Worm (Caenorhabditis elegans) whole organism, L2 larva: ENCODE data around the gene Y57G11C.22.

Experiments
- C34F6.9 ChIP-seq: fragments of 150-350 bp; optimal IDR thresholded peaks from 2 replicates; lab custom pipeline; 2014; ENCODE audit warnings: missing biosample characterization, missing genetic modification characterization
- F13H6.1 ChIP-seq: sonication (generic microtip); optimal IDR thresholded peaks from 2 replicates; lab custom pipeline; 2016; ENCODE audit warnings: missing genetic modification characterization, missing compliant biosample characterization
- R02D3.7 ChIP-seq: fragments of 150-350 bp; optimal IDR thresholded peaks from 2 replicates; lab custom pipeline; 2014; ENCODE audit warnings: missing biosample characterization, missing genetic modification characterization
- ZK546.5 ChIP-seq: sonication (generic microtip); optimal IDR thresholded peaks from 2 replicates; lab custom pipeline; 2017; ENCODE audit warnings: missing biosample characterization, missing genetic modification characterization
- alr-1 ChIP-seq: fragments of 150-350 bp; optimal IDR thresholded peaks from 2 replicates; lab custom pipeline; 2014; ENCODE audit warnings: missing biosample characterization, missing genetic modification characterization
- aly-2 ChIP-seq: fragments of 150-350 bp; optimal IDR thresholded peaks from 2 replicates; lab custom pipeline; 2014; ENCODE audit warnings: missing biosample characterization, missing genetic modification characterization
- ama-1 ChIP-seq: fragments of 150-350 bp; optimal IDR thresholded peaks from 2 replicates; lab custom pipeline; 2018; ENCODE audit warnings: inconsistent platforms
- ceh-82 ChIP-seq: fragments of 150-350 bp; optimal IDR thresholded peaks from 2 replicates; lab custom pipeline; 2014; ENCODE audit warnings: missing biosample characterization, missing genetic modification characterization
- crh-2 ChIP-seq: sonication (generic microtip); optimal IDR thresholded peaks from 2 replicates; lab custom pipeline; 2017; ENCODE audit warnings: missing biosample characterization, missing genetic modification characterization
- dmd-4 ChIP-seq: sonication (generic microtip); optimal IDR thresholded peaks from 2 replicates; lab custom pipeline; 2017; ENCODE audit warnings: missing biosample characterization, missing genetic modification characterization
- egl-27 ChIP-seq: sonication (generic microtip); optimal IDR thresholded peaks from 3 replicates; lab custom pipeline; 2017; ENCODE audit warnings: missing biosample characterization, missing genetic modification reagents, missing genetic modification characterization
- elt-3 ChIP-seq: sonication (generic microtip); optimal IDR thresholded peaks from 2 replicates; lab custom pipeline; 2017; ENCODE audit warnings: missing biosample characterization, missing genetic modification characterization
- fos-1 ChIP-seq: fragments of 150-350 bp; optimal IDR thresholded peaks from 2 replicates; lab custom pipeline; 2014; ENCODE audit warnings: missing biosample characterization, missing genetic modification characterization
- lin-11 ChIP-seq: fragments of 150-350 bp; sonication (generic microtip); optimal IDR thresholded peaks from 2 replicates; lab custom pipeline; 2014; ENCODE audit warnings: missing biosample characterization, missing genetic modification characterization, inconsistent platforms, mixed read lengths
- lin-13 ChIP-seq: fragments of 150-350 bp; optimal IDR thresholded peaks from 2 replicates; lab custom pipeline; 2014; ENCODE audit warnings: missing biosample characterization, missing genetic modification reagents, missing genetic modification characterization
- lin-39 ChIP-seq: fragments of 150-350 bp; optimal IDR thresholded peaks from 2 replicates; lab custom pipeline; 2014; ENCODE audit warnings: missing biosample characterization, missing genetic modification reagents, missing genetic modification characterization
- lsy-2 ChIP-seq, 2 experiments: fragments of 150-350 bp in 1 of 2; sonication (generic microtip) in 1 of 2; optimal IDR thresholded peaks; 2 replicates each; lab custom pipeline; 2014 to 2017; ENCODE audit warnings: missing biosample characterization in 2 of 2, missing genetic modification characterization in 2 of 2
- nhr-10 ChIP-seq: sonication (generic microtip); optimal IDR thresholded peaks from 2 replicates; lab custom pipeline; 2017; ENCODE audit warnings: missing biosample characterization, missing genetic modification characterization
- nhr-11 ChIP-seq: fragments of 150-350 bp; optimal IDR thresholded peaks from 2 replicates; lab custom pipeline; 2014; ENCODE audit warnings: missing biosample characterization, missing genetic modification characterization
- nhr-12 ChIP-seq: fragments of 150-350 bp; optimal IDR thresholded peaks from 2 replicates; lab custom pipeline; 2014; ENCODE audit warnings: missing biosample characterization, missing genetic modification characterization
- nhr-129 ChIP-seq: fragments of 150-350 bp; optimal IDR thresholded peaks from 2 replicates; lab custom pipeline; 2014; ENCODE audit warnings: missing biosample characterization, missing genetic modification characterization
- nhr-21 ChIP-seq: fragments of 150-350 bp; optimal IDR thresholded peaks from 2 replicates; lab custom pipeline; 2014; ENCODE audit warnings: missing biosample characterization, missing genetic modification characterization
- nhr-23 ChIP-seq: fragments of 150-350 bp; optimal IDR thresholded peaks from 2 replicates; lab custom pipeline; 2014; ENCODE audit warnings: missing biosample characterization, missing genetic modification reagents, missing genetic modification characterization
- nhr-237 ChIP-seq: fragments of 150-350 bp; optimal IDR thresholded peaks from 2 replicates; lab custom pipeline; 2014; ENCODE audit warnings: missing biosample characterization, missing genetic modification characterization
- nhr-25 ChIP-seq: fragments of 150-350 bp; sonication (generic microtip); optimal IDR thresholded peaks from 3 replicates; lab custom pipeline; 2014; ENCODE audit warnings: missing biosample characterization, missing genetic modification characterization
- nhr-77 ChIP-seq: fragments of 150-350 bp; optimal IDR thresholded peaks from 2 replicates; lab custom pipeline; 2014; ENCODE audit warnings: missing biosample characterization, missing genetic modification characterization
- peb-1 ChIP-seq: fragments of 150-350 bp; optimal IDR thresholded peaks from 2 replicates; lab custom pipeline; 2014; ENCODE audit warnings: missing biosample characterization, missing genetic modification characterization
- skn-1 ChIP-seq: sonication (generic microtip); optimal IDR thresholded peaks from 2 replicates; lab custom pipeline; 2017; ENCODE audit warnings: missing biosample characterization, missing genetic modification characterization
- sma-3 ChIP-seq: sonication (generic microtip); optimal IDR thresholded peaks from 2 replicates; lab custom pipeline; 2016; ENCODE audit warnings: missing genetic modification reagents, missing genetic modification characterization, missing compliant biosample characterization
- snpc-4 ChIP-seq: fragments of 150-350 bp; optimal IDR thresholded peaks from 2 replicates; lab custom pipeline; 2014; ENCODE audit warnings: missing biosample characterization, missing genetic modification characterization
- unc-39 ChIP-seq: fragments of 150-350 bp; optimal IDR thresholded peaks from 2 replicates; lab custom pipeline; 2014; ENCODE audit warnings: missing biosample characterization, missing genetic modification characterization
- zag-1 ChIP-seq: fragments of 150-350 bp; optimal IDR thresholded peaks from 2 replicates; lab custom pipeline; 2014; ENCODE audit warnings: missing biosample characterization, missing genetic modification characterization
- ztf-11 ChIP-seq: sonication (generic microtip); optimal IDR thresholded peaks from 2 replicates; lab custom pipeline; 2017; ENCODE audit warnings: missing biosample characterization, missing genetic modification characterization
- ztf-4 ChIP-seq: fragments of 150-350 bp; optimal IDR thresholded peaks from 2 replicates; lab custom pipeline; 2014; ENCODE audit warnings: missing biosample characterization, missing genetic modification characterization

Gene Y57G11C.22

DNA sequence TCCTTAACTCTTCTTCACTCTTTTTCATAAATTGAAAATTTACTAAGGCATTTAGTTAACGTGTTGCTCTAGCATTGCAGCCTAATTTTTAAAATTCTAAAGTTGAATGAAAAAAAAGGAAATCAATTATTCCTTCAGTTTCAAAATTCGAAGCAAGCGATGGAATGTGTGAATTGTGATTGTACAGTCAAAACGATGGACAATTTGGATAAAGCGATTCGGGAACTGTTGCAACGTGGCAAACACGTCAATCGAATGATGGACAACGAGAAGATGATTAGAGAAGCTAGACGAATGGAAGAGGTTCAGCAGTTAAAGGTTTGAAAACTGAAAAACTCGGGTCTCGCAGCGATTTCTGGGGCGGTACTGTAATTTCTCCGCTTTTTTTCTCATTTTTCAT, 37.8 kb upstream of the Y57G11C.22 start, which contains the start of gene Y57G11C.14:
TSS of gene Y57G11C.14 (plus strand) at position 126 of the 400 bp plus-strand sequence.
- TF ChIP-seq ztf-4 (tag; lab: Kevin White, UChicago) = no peak
- no peak for TF ChIP-seq ztf-11
- no peak for TF ChIP-seq unc-39 (tag; lab: Kevin White, UChicago)
- TF ChIP-seq sma-3 = no peak
- TF ChIP-seq egl-27 (tag; lab: Kevin White, UChicago) = no peak
- no peak for TF ChIP-seq elt-3 (tag; lab: Kevin White, UChicago)
- TF ChIP-seq alr-1 (tag; lab: Kevin White, UChicago) = no peak
- no peak for TF ChIP-seq nhr-11 (tag; lab: Kevin White, UChicago)
- TF ChIP-seq nhr-77 (tag; lab: Kevin White, UChicago) = no peak
- TF ChIP-seq lin-39 (tag; lab: Kevin White, UChicago) = no peak

- no peak for TF ChIP-seq nhr-237
Observed at ce11 chrIV:14800931-14801330, 36.1 kb upstream of the Y57G11C.22 start.

DNA sequence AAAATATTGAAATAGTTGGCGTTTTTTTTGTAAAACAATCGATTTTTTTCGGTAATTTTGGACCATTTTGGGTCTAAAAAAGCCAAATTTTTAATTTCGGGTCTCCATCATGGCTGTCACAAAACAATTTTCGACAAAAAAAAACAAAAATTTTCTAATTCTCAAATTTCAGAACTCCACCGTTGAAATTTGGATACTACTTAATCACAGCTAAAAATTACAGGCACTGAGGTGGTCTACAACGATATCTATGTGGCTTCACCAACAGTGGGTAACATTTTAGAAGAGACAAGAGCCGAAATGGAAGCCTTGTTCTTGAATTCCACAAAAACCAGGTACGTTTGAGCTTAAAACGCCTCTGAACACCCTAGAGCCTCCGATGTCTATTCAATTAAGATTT, 34.7 kb upstream of the Y57G11C.22 start, which contains the start of gene Y57G11C.1142:
TSS of gene Y57G11C.1142 (plus strand) at position 301 of the 400 bp plus-strand sequence.
- no peak for TF ChIP-seq R02D3.7 (tag; lab: Kevin White, UChicago)
- no peak for TF ChIP-seq lin-39 (tag; lab: Kevin White, UChicago)

DNA sequence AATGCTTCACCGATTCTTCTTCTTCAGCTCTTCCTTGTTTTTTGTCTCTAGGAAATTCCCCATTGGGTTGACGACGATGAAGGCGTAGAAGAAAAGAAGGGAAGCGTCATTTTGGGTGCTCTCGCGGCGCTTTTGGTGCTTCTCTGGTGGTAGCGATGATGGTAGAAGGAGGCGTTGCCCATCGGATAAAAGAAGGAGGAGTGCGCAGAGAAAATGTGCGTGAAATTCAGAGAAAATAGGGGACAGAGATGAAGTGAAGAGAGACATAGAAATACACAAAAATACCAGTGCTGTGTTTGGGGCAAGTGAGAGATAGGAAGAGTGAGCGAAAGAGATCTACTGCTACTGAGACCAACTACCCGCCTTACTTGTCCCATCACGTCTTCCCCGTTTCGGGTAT, 30.1 kb upstream of the Y57G11C.22 start, which contains the start of gene oig-5:
TSS of gene oig-5 (plus strand) at position 301 of the 400 bp plus-strand sequence.
- TF ChIP-seq peb-1 (no peak), aly-2 (tag; lab: Kevin White, UChicago) (no peak), elt-3 (tag; lab: Kevin White, UChicago) (no peak)

- no peak for TF ChIP-seq sma-3
- no peak for TF ChIP-seq peb-1
- TF ChIP-seq fos-1 (tag; lab: Kevin White, UChicago) = no peak
- no peak for TF ChIP-seq nhr-21 (tag; lab: Kevin White, UChicago)
- no peak for TF ChIP-seq ZK546.5 (tag; lab: Kevin White, UChicago)
- TF ChIP-seq lin-11 (tag; lab: Kevin White, UChicago) = no peak
- TF ChIP-seq nhr-23 (tag; lab: Kevin White, UChicago) = no peak
Observed at ce11 chrIV:14816288-14816687, 20.7 kb upstream of the Y57G11C.22 start, which contains the start of gene Y57G11C.46. TSS of gene Y57G11C.46 (minus strand) at chrIV:14816388.

ce11 chrIV:14822267-14822666, 14.7 kb upstream of the Y57G11C.22 start:
- TF ChIP-seq zag-1 (no peak), nhr-21 (tag; lab: Kevin White, UChicago) (peak; percentile 53), nhr-10 (tag; lab: Kevin White, UChicago) (no peak), F13H6.1 (tag; lab: Kevin White, UChicago) (no peak), crh-2 (tag; lab: Kevin White, UChicago) (peak; percentile 13), nhr-12 (tag; lab: Kevin White, UChicago) (no peak), ceh-82 (tag; lab: Kevin White, UChicago) (no peak), ama-1 (lab: Kevin White, UChicago) (peak; percentile 11), snpc-4 (tag; lab: Kevin White, UChicago) (no peak), C34F6.9 (tag; lab: Kevin White, UChicago) (no peak), lsy-2 (tag; optimal IDR thresholded peaks at IDR 0.05; lab: Kevin White, UChicago) (peak in 1 of 2 experiments; percentile 48), aly-2 (tag; lab: Kevin White, UChicago) (no peak), lin-13 (GFP tag; lab: Kevin White, UChicago) (peak; percentile 26), dmd-4 (no peak), skn-1 (tag; lab: Kevin White, UChicago) (no peak), nhr-129 (tag; lab: Kevin White, UChicago) (no peak), nhr-25 (no peak)
- TF ChIP-seq, all 48 proteins: peak for 5
